Worm (Caenorhabditis elegans) whole organism, L2 larva: ENCODE data around the gene fbxa-85.

Experiments
- F13H6.1 ChIP-seq: sonication (generic microtip); optimal IDR thresholded peaks from 2 replicates; lab custom pipeline; 2016; ENCODE audit warnings: missing genetic modification characterization, missing compliant biosample characterization
- R02D3.7 ChIP-seq: fragments of 150-350 bp; optimal IDR thresholded peaks from 2 replicates; lab custom pipeline; 2014; ENCODE audit warnings: missing biosample characterization, missing genetic modification characterization
- fos-1 ChIP-seq: fragments of 150-350 bp; optimal IDR thresholded peaks from 2 replicates; lab custom pipeline; 2014; ENCODE audit warnings: missing biosample characterization, missing genetic modification characterization
- lin-13 ChIP-seq: fragments of 150-350 bp; optimal IDR thresholded peaks from 2 replicates; lab custom pipeline; 2014; ENCODE audit warnings: missing biosample characterization, missing genetic modification reagents, missing genetic modification characterization
- lsy-2 ChIP-seq, 2 experiments: fragments of 150-350 bp in 1 of 2; sonication (generic microtip) in 1 of 2; optimal IDR thresholded peaks; 2 replicates each; lab custom pipeline; 2014 to 2017; ENCODE audit warnings: missing biosample characterization in 2 of 2, missing genetic modification characterization in 2 of 2
- mdl-1 ChIP-seq, 2 experiments: fragments of 150-350 bp in 1 of 2; sonication (generic microtip) in 1 of 2; optimal IDR thresholded peaks; 2 replicates each; lab custom pipeline; 2017; ENCODE audit warnings: missing biosample characterization in 2 of 2, missing genetic modification characterization in 2 of 2
- nhr-10 ChIP-seq: sonication (generic microtip); optimal IDR thresholded peaks from 2 replicates; lab custom pipeline; 2017; ENCODE audit warnings: missing biosample characterization, missing genetic modification characterization
- nhr-11 ChIP-seq: fragments of 150-350 bp; optimal IDR thresholded peaks from 2 replicates; lab custom pipeline; 2014; ENCODE audit warnings: missing biosample characterization, missing genetic modification characterization
- nhr-12 ChIP-seq: fragments of 150-350 bp; optimal IDR thresholded peaks from 2 replicates; lab custom pipeline; 2014; ENCODE audit warnings: missing biosample characterization, missing genetic modification characterization
- nhr-23 ChIP-seq: fragments of 150-350 bp; optimal IDR thresholded peaks from 2 replicates; lab custom pipeline; 2014; ENCODE audit warnings: missing biosample characterization, missing genetic modification reagents, missing genetic modification characterization
- nhr-25 ChIP-seq: fragments of 150-350 bp; sonication (generic microtip); optimal IDR thresholded peaks from 3 replicates; lab custom pipeline; 2014; ENCODE audit warnings: missing biosample characterization, missing genetic modification characterization
- sma-3 ChIP-seq: sonication (generic microtip); optimal IDR thresholded peaks from 2 replicates; lab custom pipeline; 2016; ENCODE audit warnings: missing genetic modification reagents, missing genetic modification characterization, missing compliant biosample characterization
- snpc-4 ChIP-seq: fragments of 150-350 bp; optimal IDR thresholded peaks from 2 replicates; lab custom pipeline; 2014; ENCODE audit warnings: missing biosample characterization, missing genetic modification characterization
- unc-39 ChIP-seq: fragments of 150-350 bp; optimal IDR thresholded peaks from 2 replicates; lab custom pipeline; 2014; ENCODE audit warnings: missing biosample characterization, missing genetic modification characterization

DNA sequence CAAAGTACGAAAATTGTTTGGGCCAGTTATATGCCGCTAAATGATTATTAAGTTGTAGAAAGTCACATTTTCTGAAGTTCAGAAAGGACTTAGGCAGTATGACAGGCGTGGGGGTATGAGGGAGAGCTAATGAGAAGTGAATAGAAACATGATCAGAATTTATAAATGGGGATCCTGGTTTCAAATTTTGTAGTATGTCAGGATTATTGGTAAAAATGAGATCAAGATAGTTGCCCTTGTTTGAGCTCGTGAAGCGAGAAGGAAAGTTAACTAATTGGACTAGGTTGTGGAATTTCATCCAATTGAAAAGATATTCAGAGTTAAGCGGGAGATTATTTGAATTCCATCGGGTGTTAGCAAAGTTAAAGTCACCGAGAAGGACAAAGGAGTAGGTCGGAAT is 26.6 kb upstream of the fbxa-85 start:
- no peak for TF ChIP-seq mdl-1 (tag; optimal IDR thresholded peaks at IDR 0.05; lab: Kevin White, UChicago)
- TF ChIP-seq F13H6.1 (tag; lab: Kevin White, UChicago) = no peak
- TF ChIP-seq snpc-4 (tag; lab: Kevin White, UChicago) = no peak
- TF ChIP-seq nhr-12 (tag; lab: Kevin White, UChicago) = no peak
- TF ChIP-seq nhr-25 (tag; lab: Kevin White, UChicago) = no peak
- TF ChIP-seq R02D3.7 = no peak
- TF ChIP-seq lin-13 (GFP tag; lab: Kevin White, UChicago) = no peak
- TF ChIP-seq unc-39 = no peak
- TF ChIP-seq fos-1 (tag; lab: Kevin White, UChicago) = no peak
- no peak for TF ChIP-seq nhr-10 (tag; lab: Kevin White, UChicago)
- TF ChIP-seq lsy-2 (tag; optimal IDR thresholded peaks at IDR 0.05; lab: Kevin White, UChicago) = no peak
- TF ChIP-seq nhr-11 (tag; lab: Kevin White, UChicago) = no peak
- no peak for TF ChIP-seq nhr-23 (tag; lab: Kevin White, UChicago)
- TF ChIP-seq sma-3 = no peak
